Worm (Caenorhabditis elegans): ENCODE measurements around the gene F22B5.4.
A peak's percentile ranks its signal among the peaks of the same experiment; 100 is the strongest.

Gene F22B5.4

ce11 chrII:8481033-8481708 is 31.7 kb downstream of the F22B5.4 start (continued):
- TF ChIP-seq fkh-4 (tag; optimal IDR thresholded peaks at IDR 0.05; ENCODE audit: borderline replicate concordance) (no peak), nhr-20 (tag; optimal IDR thresholded peaks at IDR 0.05) (peak; percentile 82), aha-1 (tag; optimal IDR thresholded peaks at IDR 0.05) (no peak), fkh-8 (tag; optimal IDR thresholded peaks at IDR 0.05) (peak; percentile 48)

ce11 chrII:8481731-8482253 is 32.3 kb downstream of the F22B5.4 start, which contains the start of gene M05D6.5:
Gene M05D6.5, minus strand, starts transcription at chrII:8482203.
- TF ChIP-seq ztf-4 (tag; optimal IDR thresholded peaks at IDR 0.05): peak; percentile 52
- TF ChIP-seq egl-27 (tag; optimal IDR thresholded peaks at IDR 0.05): no peak

ce11 chrII:8483124-8483792 is 33.7 kb downstream of the F22B5.4 start:
- TF ChIP-seq zip-4 (GFP tag; optimal IDR thresholded peaks at IDR 0.05) (no peak), ceh-63 (GFP tag; optimal IDR thresholded peaks at IDR 0.05) (no peak), nhr-47 (tag; optimal IDR thresholded peaks at IDR 0.05) (peak; percentile 2), nhr-84 (tag; optimal IDR thresholded peaks at IDR 0.05) (no peak), mef-2 (tag; optimal IDR thresholded peaks at IDR 0.05) (no peak), fos-1 (tag; optimal IDR thresholded peaks at IDR 0.05) (no peak), pag-3 (tag; optimal IDR thresholded peaks at IDR 0.05; ENCODE audit: borderline replicate concordance, insufficient read depth) (no peak), unc-98 (GFP tag; IDR thresholded peaks at IDR 0.05) (no peak), zag-1 (tag; optimal IDR thresholded peaks at IDR 0.05) (no peak), jun-1 (tag; optimal IDR thresholded peaks at IDR 0.05) (no peak), hpl-2 (GFP tag; optimal IDR thresholded peaks at IDR 0.05) (no peak), lin-14 (GFP tag; optimal IDR thresholded peaks at IDR 0.05) (peak; percentile 69), nhr-12 (tag; optimal IDR thresholded peaks at IDR 0.05) (no peak), nhr-77 (tag; optimal IDR thresholded peaks at IDR 0.05) (no peak), lin-39 (tag; optimal IDR thresholded peaks at IDR 0.05) (no peak), hlh-4 (tag; optimal IDR thresholded peaks at IDR 0.05) (no peak), sup-37 (GFP tag; optimal IDR thresholded peaks at IDR 0.05) (no peak), nhr-237 (tag; optimal IDR thresholded peaks at IDR 0.05) (peak; percentile 40), F16B12.6 (tag; optimal IDR thresholded peaks at IDR 0.05) (no peak), ces-1 (GFP tag; optimal IDR thresholded peaks at IDR 0.05) (no peak), nhr-90 (tag; optimal IDR thresholded peaks at IDR 0.05; ENCODE audit: poor library complexity) (no peak), ets-5 (GFP tag; IDR thresholded peaks at IDR 0.05) (no peak), ceh-82 (tag; optimal IDR thresholded peaks at IDR 0.05) (peak in 1 of 3 experiments; percentile 34), tbx-2 (tag; optimal IDR thresholded peaks at IDR 0.05) (no peak), lin-35 (GFP tag; optimal IDR thresholded peaks at IDR 0.05) (peak; percentile 28 to 74), ztf-11 (tag; optimal IDR thresholded peaks at IDR 0.05) (no peak), nhr-19 (GFP tag; conservative IDR thresholded peaks at IDR 0.05) (peak; percentile 33), xbp-1 (tag; optimal IDR thresholded peaks at IDR 0.05) (no peak), aha-1 (tag; optimal IDR thresholded peaks at IDR 0.05) (no peak), ztf-4 (tag; optimal IDR thresholded peaks at IDR 0.05) (no peak), egl-13 (tag; optimal IDR thresholded peaks at IDR 0.05) (peak; percentile 34), ceh-88 (GFP tag; IDR thresholded peaks at IDR 0.05) (no peak), nhr-85 (tag) (peak; percentile 66), lir-3 (tag; optimal IDR thresholded peaks at IDR 0.05; ENCODE audit: poor library complexity) (no peak), unc-30 (tag; optimal IDR thresholded peaks at IDR 0.05) (no peak), blmp-1 (tag; optimal IDR thresholded peaks at IDR 0.05) (no peak), alr-1 (tag; optimal IDR thresholded peaks at IDR 0.05; ENCODE audit: borderline replicate concordance) (no peak), nhr-20 (tag; optimal IDR thresholded peaks at IDR 0.05) (no peak), mab-9 (GFP tag; IDR thresholded peaks at IDR 0.05) (no peak), efl-3 (GFP tag; optimal IDR thresholded peaks at IDR 0.05) (no peak), fkh-10 (GFP tag; optimal IDR thresholded peaks at IDR 0.05) (no peak), hlh-17 (GFP tag; optimal IDR thresholded peaks at IDR 0.05; ENCODE audit: borderline replicate concordance) (no peak)

Measured in whole organism, L1 larva.